Worm (Caenorhabditis elegans): ENCODE measurements around the gene gst-20.

Gene gst-20

ce11 chrII:13640210-13640609 lies 30.6 kb upstream of the gst-20 start:
- no peak for TF ChIP-seq lin-39 (tag; optimal IDR thresholded peaks at IDR 0.05)
- no peak for TF ChIP-seq ztf-4 (tag; optimal IDR thresholded peaks at IDR 0.05)
- TF ChIP-seq nhr-237 (tag; optimal IDR thresholded peaks at IDR 0.05), result no peak
- no peak for TF ChIP-seq jun-1 (tag; optimal IDR thresholded peaks at IDR 0.05)
- TF ChIP-seq ceh-28 (tag; optimal IDR thresholded peaks at IDR 0.05), result no peak
- no peak for TF ChIP-seq fkh-10 (GFP tag; optimal IDR thresholded peaks at IDR 0.05)
- no peak for TF ChIP-seq elt-1 (tag; optimal IDR thresholded peaks at IDR 0.05)
- no peak for TF ChIP-seq snpc-4 (tag; optimal IDR thresholded peaks at IDR 0.05)
- peak; percentile 41 for TF ChIP-seq pha-4 (tag; optimal IDR thresholded peaks at IDR 0.05)
- TF ChIP-seq aly-2 (tag; optimal IDR thresholded peaks at IDR 0.05), result no peak
- no peak for TF ChIP-seq skn-1 (tag; optimal IDR thresholded peaks at IDR 0.05)
- peak; percentile 17 for TF ChIP-seq nhr-23 (tag; optimal IDR thresholded peaks at IDR 0.05)
- no peak for TF ChIP-seq elt-3 (tag; optimal IDR thresholded peaks at IDR 0.05)
- TF ChIP-seq hmg-11 (tag; optimal IDR thresholded peaks at IDR 0.05), result peak; percentile 30
- no peak for TF ChIP-seq nhr-25 (tag; optimal IDR thresholded peaks at IDR 0.05)
- no peak for TF ChIP-seq tbx-2 (tag; optimal IDR thresholded peaks at IDR 0.05)
- TF ChIP-seq daf-12 (tag; optimal IDR thresholded peaks at IDR 0.05), result no peak
- peak; percentile 1 for TF ChIP-seq pqm-1 (tag; optimal IDR thresholded peaks at IDR 0.05)
- no peak for TF ChIP-seq nhr-43 (tag; optimal IDR thresholded peaks at IDR 0.05; ENCODE audit: poor library complexity, severe bottlenecking)
- no peak for TF ChIP-seq mdl-1 (tag; optimal IDR thresholded peaks at IDR 0.05)
- TF ChIP-seq fos-1 (tag; optimal IDR thresholded peaks at IDR 0.05), result no peak
- TF ChIP-seq ZK546.5 (tag; optimal IDR thresholded peaks at IDR 0.05), result no peak
- TF ChIP-seq nhr-77 (tag; optimal IDR thresholded peaks at IDR 0.05), result no peak
- TF ChIP-seq nfya-1 (tag; optimal IDR thresholded peaks at IDR 0.05; ENCODE audit: insufficient read depth), result peak; percentile 52
- no peak for TF ChIP-seq ceh-9 (tag; optimal IDR thresholded peaks at IDR 0.05)
- TF ChIP-seq nhr-11 (tag; optimal IDR thresholded peaks at IDR 0.05), result no peak
- no peak for TF ChIP-seq mml-1 (tag; optimal IDR thresholded peaks at IDR 0.05)
- TF ChIP-seq eor-1 (tag; optimal IDR thresholded peaks at IDR 0.05), result no peak
- no peak for TF ChIP-seq nhr-28 (tag; optimal IDR thresholded peaks at IDR 0.05)
- TF ChIP-seq nhr-76 (tag; optimal IDR thresholded peaks at IDR 0.05), result no peak
- TF ChIP-seq lin-15B (tag; optimal IDR thresholded peaks at IDR 0.05), result no peak
- TF ChIP-seq unc-39 (tag; optimal IDR thresholded peaks at IDR 0.05), result no peak
- no peak for TF ChIP-seq R02D3.7 (tag; optimal IDR thresholded peaks at IDR 0.05)
- TF ChIP-seq ama-1 (optimal IDR thresholded peaks at IDR 0.05), result no peak
- TF ChIP-seq egl-27 (tag; optimal IDR thresholded peaks at IDR 0.05), result no peak
- no peak for TF ChIP-seq unc-62 (GFP tag; optimal IDR thresholded peaks at IDR 0.05)
- peak; percentile 25 for TF ChIP-seq elt-2 (tag; optimal IDR thresholded peaks at IDR 0.05)
- no peak for TF ChIP-seq lsy-12 (tag; optimal IDR thresholded peaks at IDR 0.05)
- no peak for TF ChIP-seq egl-5 (tag; optimal IDR thresholded peaks at IDR 0.05)

ce11 chrII:13638576-13638975 lies 29.0 kb upstream of the gst-20 start:
- TF ChIP-seq ceh-28 (tag; optimal IDR thresholded peaks at IDR 0.05), result peak; percentile 79
- TF ChIP-seq ztf-4 (tag; optimal IDR thresholded peaks at IDR 0.05), result no peak
- peak; percentile 75 for TF ChIP-seq elt-2 (tag; optimal IDR thresholded peaks at IDR 0.05)
- no peak for TF ChIP-seq fkh-2 (tag; optimal IDR thresholded peaks at IDR 0.05)
- no peak for TF ChIP-seq R02D3.7 (tag; optimal IDR thresholded peaks at IDR 0.05)
- no peak for TF ChIP-seq egl-5 (tag; optimal IDR thresholded peaks at IDR 0.05)
- TF ChIP-seq aly-2 (tag; optimal IDR thresholded peaks at IDR 0.05), result no peak
- TF ChIP-seq nhr-23 (tag; optimal IDR thresholded peaks at IDR 0.05), result peak; percentile 89
- TF ChIP-seq zag-1 (tag; optimal IDR thresholded peaks at IDR 0.05), result no peak
- peak; percentile 87 for TF ChIP-seq nhr-25 (tag; optimal IDR thresholded peaks at IDR 0.05)
- TF ChIP-seq nhr-237 (tag; optimal IDR thresholded peaks at IDR 0.05), result no peak
- no peak for TF ChIP-seq nhr-67 (tag; optimal IDR thresholded peaks at IDR 0.05)
- no peak for TF ChIP-seq mml-1 (tag; optimal IDR thresholded peaks at IDR 0.05)
- no peak for TF ChIP-seq nhr-11 (tag; optimal IDR thresholded peaks at IDR 0.05)
- TF ChIP-seq nhr-77 (tag; optimal IDR thresholded peaks at IDR 0.05), result no peak
- no peak for TF ChIP-seq sea-2 (GFP tag; optimal IDR thresholded peaks at IDR 0.05)
- peak; percentile 76 for TF ChIP-seq pqm-1 (tag; optimal IDR thresholded peaks at IDR 0.05)
- no peak for TF ChIP-seq unc-62 (GFP tag; optimal IDR thresholded peaks at IDR 0.05)
- no peak for TF ChIP-seq unc-39 (tag; optimal IDR thresholded peaks at IDR 0.05)
- TF ChIP-seq fos-1 (tag; optimal IDR thresholded peaks at IDR 0.05), result no peak
- TF ChIP-seq ztf-11 (tag; optimal IDR thresholded peaks at IDR 0.05), result no peak
- TF ChIP-seq nfya-1 (tag; optimal IDR thresholded peaks at IDR 0.05; ENCODE audit: insufficient read depth), result peak; percentile 17
- TF ChIP-seq elt-1 (tag; optimal IDR thresholded peaks at IDR 0.05), result peak; percentile 97
- TF ChIP-seq nhr-76 (tag; optimal IDR thresholded peaks at IDR 0.05), result no peak
- TF ChIP-seq skn-1 (tag; optimal IDR thresholded peaks at IDR 0.05), result peak; percentile 17
- peak; percentile 54 for TF ChIP-seq nhr-43 (tag; optimal IDR thresholded peaks at IDR 0.05; ENCODE audit: poor library complexity, severe bottlenecking)
- TF ChIP-seq elt-3 (tag; optimal IDR thresholded peaks at IDR 0.05), result peak in 1 of 3 experiments; percentile 5

Data from whole organism, L3 larva.